Worm (Caenorhabditis elegans) whole organism, L1 larva: ENCODE measurements around the gene ZK54.3.

Experiments used
- C04F5.9 ChIP-seq: sonication (generic microtip); optimal IDR thresholded peaks from 2 replicates; lab custom pipeline; 2016; ENCODE audit warnings: missing genetic modification characterization, missing compliant biosample characterization
- C16A3.4 ChIP-seq: fragments of 150-350 bp; optimal IDR thresholded peaks from 2 replicates; lab custom pipeline; 2014; ENCODE audit warnings: missing biosample characterization, missing genetic modification characterization
- alr-1 ChIP-seq: fragments of 200-800 bp; sonication (Bioruptor generic); optimal IDR thresholded peaks from 2 replicates; lab custom pipeline; 2018; ENCODE audit warnings: borderline replicate concordance, mild to moderate bottlenecking, missing genetic modification characterization, missing compliant biosample characterization
- aly-2 ChIP-seq: fragments of 150-350 bp; optimal IDR thresholded peaks from 2 replicates; lab custom pipeline; 2014; ENCODE audit warnings: missing biosample characterization, missing genetic modification characterization
- blmp-1 ChIP-seq: fragments of 150-350 bp; optimal IDR thresholded peaks from 2 replicates; lab custom pipeline; 2014; ENCODE audit warnings: missing biosample characterization, missing genetic modification characterization
- dpl-1 ChIP-seq, 3 experiments: fragments of 150-350 bp in 2 of 3; sonication (generic microtip) in 1 of 3; optimal IDR thresholded peaks; 2 replicates each; lab custom pipeline; 2014 to 2017; ENCODE audit warnings: missing biosample characterization in 3 of 3, missing genetic modification characterization in 3 of 3, missing genetic modification reagents in 3 of 3
- dsc-1 ChIP-seq: sonication (generic microtip); optimal IDR thresholded peaks from 2 replicates; lab custom pipeline; 2016; ENCODE audit warnings: mild to moderate bottlenecking, missing genetic modification characterization, missing compliant biosample characterization
- efl-1 ChIP-seq, 4 experiments: fragments of 150-350 bp; optimal IDR thresholded peaks in 3 of 4; peaks in 1 of 4; 1 replicate in 1 of 4; 2 replicates in 3 of 4; lab custom pipeline; 2014; ENCODE audit warnings: missing biosample characterization in 2 of 4, missing genetic modification characterization in 2 of 4, missing genetic modification reagents in 2 of 4
- efl-3 ChIP-seq: fragments of 200-800 bp; sonication (Bioruptor generic); optimal IDR thresholded peaks from 2 replicates; lab custom pipeline; 2018; ENCODE audit warnings: mild to moderate bottlenecking, missing genetic modification characterization, missing compliant biosample characterization
- elt-2 ChIP-seq: sonication (generic microtip); optimal IDR thresholded peaks from 2 replicates; lab custom pipeline; 2016; ENCODE audit warnings: missing genetic modification characterization, mild to moderate bottlenecking, inconsistent platforms, missing compliant biosample characterization, missing genetic modification reagents
- elt-3 ChIP-seq, 6 experiments: fragments of 150-350 bp in 1 of 6; sonication (generic microtip); optimal IDR thresholded peaks; 2 replicates each; lab custom pipeline; 2017 to 2018; ENCODE audit warnings: missing biosample characterization in 6 of 6, missing genetic modification characterization in 6 of 6, inconsistent platforms in 1 of 6
- grh-1 ChIP-seq: fragments of 200-800 bp; sonication (Bioruptor generic); IDR thresholded peaks from 2 replicates; pipeline ENCODE4 v1.3.6; 2022; ENCODE audit warnings: missing genetic modification reagents, missing genetic modification characterization, missing compliant biosample characterization
- hlh-17 ChIP-seq: fragments of 200-800 bp; sonication (Bioruptor generic); optimal IDR thresholded peaks from 2 replicates; lab custom pipeline; 2018; ENCODE audit warnings: missing genetic modification characterization, mild to moderate bottlenecking, missing compliant biosample characterization, moderate library complexity, borderline replicate concordance
- irx-1 ChIP-seq: sonication (generic microtip); optimal IDR thresholded peaks from 2 replicates; lab custom pipeline; 2016; ENCODE audit warnings: missing genetic modification characterization, missing compliant biosample characterization
- jun-1 ChIP-seq: fragments of 150-350 bp; optimal IDR thresholded peaks from 2 replicates; lab custom pipeline; 2014; ENCODE audit warnings: missing biosample characterization, missing genetic modification reagents, missing genetic modification characterization
- lin-13 ChIP-seq: fragments of 150-350 bp; optimal IDR thresholded peaks from 2 replicates; lab custom pipeline; 2014; ENCODE audit warnings: missing biosample characterization, missing genetic modification reagents, missing genetic modification characterization
- lin-14 ChIP-seq: fragments of 200-800 bp; sonication (Bioruptor generic); optimal IDR thresholded peaks from 2 replicates; lab custom pipeline; 2018; ENCODE audit warnings: mild to moderate bottlenecking, missing genetic modification characterization, moderate library complexity, missing compliant biosample characterization
- lin-15B ChIP-seq: fragments of 150-350 bp; sonication (generic microtip); optimal IDR thresholded peaks from 3 replicates; lab custom pipeline; 2014; ENCODE audit warnings: missing biosample characterization, missing genetic modification characterization
- lin-35 ChIP-seq, 2 experiments: fragments of 150-350 bp; optimal IDR thresholded peaks; 2 replicates each; lab custom pipeline; 2014; ENCODE audit warnings: missing biosample characterization in 2 of 2, missing genetic modification characterization in 2 of 2, missing genetic modification reagents in 2 of 2
- lsy-2 ChIP-seq, 2 experiments: fragments of 150-350 bp; optimal IDR thresholded peaks; 2 replicates each; lab custom pipeline; 2014; ENCODE audit warnings: missing biosample characterization in 2 of 2, missing genetic modification characterization in 2 of 2
- mdl-1 ChIP-seq, 2 experiments: fragments of 150-350 bp; optimal IDR thresholded peaks; 2 replicates each; lab custom pipeline; 2014 to 2017; ENCODE audit warnings: missing biosample characterization in 2 of 2, missing genetic modification characterization in 2 of 2, inconsistent platforms in 1 of 2
- mep-1 ChIP-seq: fragments of 150-350 bp; optimal IDR thresholded peaks from 2 replicates; lab custom pipeline; 2014; ENCODE audit warnings: missing biosample characterization, missing genetic modification characterization
- nhr-11 ChIP-seq: fragments of 150-350 bp; optimal IDR thresholded peaks from 2 replicates; lab custom pipeline; 2014; ENCODE audit warnings: missing biosample characterization, missing genetic modification characterization
- nhr-19 ChIP-seq: fragments of 200-800 bp; sonication (Bioruptor generic); conservative IDR thresholded peaks from 2 replicates; pipeline ENCODE4 v1.3.6; 2022; ENCODE audit warnings: missing genetic modification characterization, missing compliant biosample characterization
- nhr-20 ChIP-seq: sonication (generic microtip); optimal IDR thresholded peaks from 2 replicates; lab custom pipeline; 2016; ENCODE audit warnings: mild to moderate bottlenecking, missing genetic modification characterization, missing compliant biosample characterization
- nhr-47 ChIP-seq: sonication (generic microtip); optimal IDR thresholded peaks from 2 replicates; lab custom pipeline; 2016; ENCODE audit warnings: mild to moderate bottlenecking, missing genetic modification characterization, moderate library complexity, missing compliant biosample characterization
- nhr-71 ChIP-seq: sonication (generic microtip); optimal IDR thresholded peaks from 2 replicates; lab custom pipeline; 2016; ENCODE audit warnings: mild to moderate bottlenecking, missing genetic modification characterization, moderate library complexity, missing compliant biosample characterization
- nhr-77 ChIP-seq: fragments of 150-350 bp; optimal IDR thresholded peaks from 2 replicates; lab custom pipeline; 2014; ENCODE audit warnings: missing biosample characterization, missing genetic modification characterization
- nhr-85 ChIP-seq: sonication (generic microtip); peaks from one replicate; lab custom pipeline; 2016; ENCODE audit warnings: missing genetic modification characterization, inconsistent platforms, missing compliant biosample characterization
- nhr-90 ChIP-seq: sonication (generic microtip); optimal IDR thresholded peaks from 2 replicates; lab custom pipeline; 2016; ENCODE audit warnings: mild to moderate bottlenecking, missing genetic modification characterization, missing compliant biosample characterization; ENCODE audit not compliant: poor library complexity
- pag-3 ChIP-seq: sonication (generic microtip); optimal IDR thresholded peaks from 2 replicates; lab custom pipeline; 2017; ENCODE audit warnings: missing genetic modification characterization, mild to moderate bottlenecking, missing compliant biosample characterization, antibody characterized with exemption, borderline replicate concordance; ENCODE audit not compliant: insufficient read depth
- pax-3 ChIP-seq: fragments of 200-800 bp; sonication (Bioruptor generic); optimal IDR thresholded peaks from 2 replicates; lab custom pipeline; 2018; ENCODE audit warnings: mild to moderate bottlenecking, missing genetic modification characterization, moderate library complexity, missing compliant biosample characterization
- rnt-1 ChIP-seq: sonication (generic microtip); optimal IDR thresholded peaks from 2 replicates; lab custom pipeline; 2016; ENCODE audit warnings: mild to moderate bottlenecking, missing genetic modification characterization, moderate library complexity, missing compliant biosample characterization
- snu-23 ChIP-seq: sonication (generic microtip); optimal IDR thresholded peaks from 2 replicates; lab custom pipeline; 2016; ENCODE audit warnings: missing genetic modification characterization, missing compliant biosample characterization
- sox-4 ChIP-seq: sonication (generic microtip); optimal IDR thresholded peaks from 2 replicates; lab custom pipeline; 2016; ENCODE audit warnings: missing genetic modification characterization, missing compliant biosample characterization
- swsn-7 ChIP-seq: sonication (generic microtip); optimal IDR thresholded peaks from 2 replicates; lab custom pipeline; 2016; ENCODE audit warnings: missing genetic modification characterization, missing compliant biosample characterization
- tbx-2 ChIP-seq: sonication (generic microtip); optimal IDR thresholded peaks from 2 replicates; lab custom pipeline; 2016; ENCODE audit warnings: missing genetic modification characterization, missing compliant biosample characterization
- unc-130 ChIP-seq: fragments of 150-350 bp; optimal IDR thresholded peaks from 2 replicates; lab custom pipeline; 2017; ENCODE audit warnings: missing biosample characterization, missing genetic modification characterization, inconsistent platforms
- unc-86 ChIP-seq: sonication (generic microtip); optimal IDR thresholded peaks from 2 replicates; lab custom pipeline; 2016; ENCODE audit warnings: missing genetic modification characterization, missing compliant biosample characterization
- zip-4 ChIP-seq: fragments of 200-800 bp; sonication (Bioruptor generic); optimal IDR thresholded peaks from 2 replicates; lab custom pipeline; 2018; ENCODE audit warnings: mild to moderate bottlenecking, missing genetic modification characterization, moderate library complexity, missing compliant biosample characterization

ZK54.3 gene

DNA sequence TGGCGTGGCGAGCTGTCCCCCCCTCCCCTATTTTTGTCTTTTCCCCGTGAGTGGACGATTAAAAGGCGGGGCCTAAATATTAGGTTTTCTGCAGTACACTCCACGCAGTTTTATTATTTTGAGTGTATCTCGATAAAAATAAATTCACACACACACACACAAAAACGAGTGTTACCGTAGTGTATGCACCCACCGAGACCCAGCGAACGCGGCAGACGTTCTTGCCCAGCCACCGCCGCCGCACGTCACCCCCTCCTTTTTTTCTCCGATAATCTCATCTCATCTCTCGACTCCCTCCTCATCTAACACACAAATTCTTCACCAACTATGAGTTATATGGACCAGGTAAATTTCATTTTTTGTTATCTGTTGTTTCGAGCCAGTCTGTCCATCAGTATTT is 32.6 kb downstream of the ZK54.3 start, which contains the start of gene fubl-3 (continued):
- TF ChIP-seq hlh-17 (GFP tag; lab: Kevin White, UChicago) (no peak), nhr-11 (tag; lab: Kevin White, UChicago) (no peak), lin-15B (tag; lab: Kevin White, UChicago) (no peak), lin-13 (GFP tag; lab: Kevin White, UChicago) (no peak), efl-1 (optimal IDR thresholded peaks at IDR 0.05; lab: Kevin White, UChicago) (peak in 1 of 2 experiments; percentile 25), efl-1 (GFP tag; optimal IDR thresholded peaks at IDR 0.05 in 1 of 2; lab: Kevin White, UChicago) (peak in 1 of 2 experiments; percentile 75)

DNA sequence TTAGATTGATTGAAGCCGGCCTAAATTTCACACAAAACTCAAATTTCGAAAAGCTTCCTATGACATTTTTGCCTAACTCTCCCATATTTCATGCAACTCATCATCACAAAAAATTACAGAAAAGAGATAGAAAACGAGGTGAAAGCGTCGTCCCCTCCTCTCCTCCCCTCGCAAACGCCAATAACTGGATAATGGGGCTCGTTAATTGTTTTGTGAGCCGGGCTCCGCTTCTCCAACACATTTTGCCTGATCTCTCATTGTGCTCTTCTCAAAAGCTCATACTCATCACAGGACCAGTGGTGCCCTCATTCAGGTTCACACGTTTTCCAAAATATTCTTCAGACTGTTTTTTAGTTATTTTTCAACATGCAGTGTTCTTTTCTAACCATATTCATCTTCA is 38.0 kb downstream of the ZK54.3 start, which contains the start of gene pbo-6:
TSS of gene pbo-6 (plus strand) at position 240 of the 400 bp plus-strand sequence.
- no peak for TF ChIP-seq alr-1 (tag; lab: Kevin White, UChicago)
- TF ChIP-seq swsn-7 (tag; lab: Kevin White, UChicago), result no peak
- no peak for TF ChIP-seq blmp-1 (tag; lab: Kevin White, UChicago)

DNA sequence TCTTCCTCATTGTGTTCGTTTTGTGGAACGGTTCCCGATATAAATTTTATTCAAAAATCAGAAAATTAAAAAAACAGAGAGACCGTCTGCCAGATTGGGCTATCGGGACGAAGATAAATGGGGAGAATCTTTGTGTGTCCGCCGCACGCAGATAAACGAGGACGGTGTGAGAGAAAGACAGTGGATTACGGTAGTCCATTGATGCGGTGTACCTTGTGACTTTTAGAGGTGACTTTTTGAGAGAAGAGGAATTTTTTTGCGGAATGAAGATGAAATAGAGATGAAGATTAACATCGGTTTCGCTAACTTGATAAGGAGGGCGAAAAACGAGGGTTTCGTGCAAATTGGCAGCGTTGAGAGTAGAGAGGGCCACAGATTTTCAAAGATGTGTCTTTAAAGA is 39.0 kb downstream of the ZK54.3 start:
- no peak for TF ChIP-seq nhr-77
- peak in 1 of 2 experiments; percentile 41 for TF ChIP-seq lin-35 (GFP tag; optimal IDR thresholded peaks at IDR 0.05; lab: Kevin White, UChicago)
- TF ChIP-seq lin-14 (GFP tag; lab: Kevin White, UChicago), result peak; percentile 81
- TF ChIP-seq pax-3, result no peak
- TF ChIP-seq nhr-20 (tag; lab: Kevin White, UChicago), result peak; percentile 87
- TF ChIP-seq zip-4 (GFP tag; lab: Kevin White, UChicago), result no peak
- no peak for TF ChIP-seq unc-86
- TF ChIP-seq snu-23 (GFP tag; lab: Kevin White, UChicago), result peak; percentile 72
- peak; percentile 67 for TF ChIP-seq irx-1 (tag; lab: Kevin White, UChicago)
- peak; percentile 25 for TF ChIP-seq unc-130 (tag; lab: Kevin White, UChicago)
- TF ChIP-seq lsy-2 (tag; optimal IDR thresholded peaks at IDR 0.05; lab: Kevin White, UChicago), result peak; percentile 70 to 93
- TF ChIP-seq mep-1, result peak; percentile 47
- TF ChIP-seq nhr-85 (tag; lab: Kevin White, UChicago), result peak; percentile 96
- peak; percentile 40 for TF ChIP-seq lin-13 (GFP tag; lab: Kevin White, UChicago)
- peak; percentile 91 for TF ChIP-seq blmp-1 (tag; lab: Kevin White, UChicago)
- TF ChIP-seq tbx-2 (tag; lab: Kevin White, UChicago), result peak; percentile 48
- TF ChIP-seq elt-2 (tag; lab: Kevin White, UChicago), result no peak
- TF ChIP-seq elt-3 (tag; optimal IDR thresholded peaks at IDR 0.05; lab: Kevin White, UChicago), result peak in 3 of 6 experiments; percentile 26 to 93 (median 59)
- TF ChIP-seq C16A3.4 (tag; lab: Kevin White, UChicago), result no peak
- no peak for TF ChIP-seq dpl-1 (GFP tag; optimal IDR thresholded peaks at IDR 0.05; lab: Kevin White, UChicago)
- TF ChIP-seq alr-1 (tag; lab: Kevin White, UChicago), result no peak
- TF ChIP-seq nhr-19 (GFP tag; lab: Robert Waterston, UW), result peak; percentile 48
- TF ChIP-seq sox-4, result no peak
- no peak for TF ChIP-seq C04F5.9
- TF ChIP-seq efl-3, result peak; percentile 10
- no peak for TF ChIP-seq jun-1 (tag; lab: Kevin White, UChicago)
- TF ChIP-seq aly-2 (tag; lab: Kevin White, UChicago), result no peak
- TF ChIP-seq rnt-1, result no peak
- TF ChIP-seq dsc-1 (tag; lab: Kevin White, UChicago), result no peak
- TF ChIP-seq nhr-47 (tag; lab: Kevin White, UChicago), result peak; percentile 45
- peak; percentile 46; the same call in 1 of the 2 replicates for TF ChIP-seq grh-1 (GFP tag; lab: Robert Waterston, UW)
- peak; percentile 77 for TF ChIP-seq nhr-71 (tag; lab: Kevin White, UChicago)
- peak; percentile 68 for TF ChIP-seq nhr-90 (tag; lab: Kevin White, UChicago)
- TF ChIP-seq pag-3 (tag; lab: Kevin White, UChicago), result no peak
- peak in 1 of 2 experiments; percentile 65 for TF ChIP-seq mdl-1 (tag; optimal IDR thresholded peaks at IDR 0.05; lab: Kevin White, UChicago)
